Fruit fly (Drosophila melanogaster) whole organism, embryonic: ENCODE data around the gene IKKbeta.

Source experiments
- Awh ChIP-seq: fragments of 200-800 bp; sonication (Bioruptor generic); IDR thresholded peaks from 2 replicates; pipeline ENCODE4, ENCODE4 v1.3.6; 2022; ENCODE audit warnings: missing biosample characterization, missing genetic modification characterization
- BtbVII ChIP-seq: fragments of 200-800 bp; sonication (Bioruptor generic); optimal IDR thresholded peaks from 3 replicates; lab custom pipeline; 2017; ENCODE audit warnings: missing biosample characterization, mild to moderate bottlenecking, missing genetic modification characterization
- CG10209 ChIP-seq: fragments of 200-800 bp; sonication (Bioruptor generic); optimal IDR thresholded peaks from 3 replicates; lab custom pipeline; 2017; ENCODE audit warnings: missing biosample characterization, mild to moderate bottlenecking, missing genetic modification characterization, missing genetic modification reagents
- CG10321 ChIP-seq: fragments of 200-800 bp; sonication (Bioruptor generic); IDR thresholded peaks from 2 replicates; pipeline ENCODE4 v1.3.6; 2022; ENCODE audit warnings: missing biosample characterization, missing genetic modification characterization
- CG12236 ChIP-seq: fragments of 200-800 bp; sonication (Bioruptor generic); optimal IDR thresholded peaks from 2 replicates; lab custom pipeline; 2016; ENCODE audit warnings: missing biosample characterization, missing genetic modification characterization
- CG13424 ChIP-seq: fragments of 200-800 bp; sonication (Bioruptor generic); optimal IDR thresholded peaks from 2 replicates; lab custom pipeline; 2019; ENCODE audit warnings: missing biosample characterization, mild to moderate bottlenecking, missing genetic modification characterization, moderate library complexity
- CG13624 ChIP-seq: fragments of 200-800 bp; sonication (Bioruptor generic); optimal IDR thresholded peaks from 2 replicates; lab custom pipeline; 2016; ENCODE audit warnings: missing biosample characterization, missing genetic modification characterization
- CG15011 ChIP-seq: fragments of 200-800 bp; sonication (Bioruptor generic); optimal IDR thresholded peaks from 3 replicates; lab custom pipeline; 2018; ENCODE audit warnings: missing biosample characterization, mild to moderate bottlenecking, missing genetic modification characterization
- CG15073 ChIP-seq: fragments of 200-800 bp; sonication (Bioruptor generic); optimal IDR thresholded peaks from 2 replicates; lab custom pipeline; 2016; ENCODE audit warnings: missing biosample characterization, missing genetic modification characterization
- CG17568 ChIP-seq: fragments of 200-800 bp; sonication (Bioruptor generic); optimal IDR thresholded peaks from 2 replicates; lab custom pipeline; 2018; ENCODE audit warnings: missing biosample characterization, mild to moderate bottlenecking, missing genetic modification characterization, moderate library complexity
- CG2120 ChIP-seq: fragments of 200-800 bp; sonication (Bioruptor generic); optimal IDR thresholded peaks from 3 replicates; lab custom pipeline; 2016; ENCODE audit warnings: missing biosample characterization, missing genetic modification characterization
- CG2129 ChIP-seq: fragments of 200-800 bp; sonication (Bioruptor generic); IDR thresholded peaks from 2 replicates; pipeline ENCODE4 v1.3.6; 2022; ENCODE audit warnings: missing biosample characterization, missing genetic modification characterization; ENCODE audit not compliant: partially characterized antibody
- CG2199 ChIP-seq: fragments of 200-800 bp; sonication (Bioruptor generic); IDR thresholded peaks from 3 replicates; pipeline ENCODE4 v1.3.6; 2022; ENCODE audit warnings: missing biosample characterization, missing genetic modification characterization
- CG2202 ChIP-seq: fragments of 200-800 bp; sonication (Bioruptor generic); optimal IDR thresholded peaks from 2 replicates; lab custom pipeline; 2018; ENCODE audit warnings: missing biosample characterization, mild to moderate bottlenecking, missing genetic modification characterization
- CG2712 ChIP-seq: fragments of 200-800 bp; optimal IDR thresholded peaks from 3 replicates; lab custom pipeline; 2019; ENCODE audit warnings: missing biosample characterization, mild to moderate bottlenecking, missing genetic modification characterization, moderate library complexity
- CG34422 ChIP-seq: fragments of 200-800 bp; sonication (Bioruptor generic); IDR thresholded peaks from 3 replicates; pipeline ENCODE4 v1.3.6; 2022; ENCODE audit warnings: missing biosample characterization, missing genetic modification characterization
- CG4617 ChIP-seq: fragments of 200-800 bp; sonication (Bioruptor generic); optimal IDR thresholded peaks from 3 replicates; lab custom pipeline; 2016; ENCODE audit warnings: missing biosample characterization, missing genetic modification characterization, borderline replicate concordance
- CG8359 ChIP-seq: fragments of 200-800 bp; sonication (Bioruptor generic); optimal IDR thresholded peaks from 2 replicates; lab custom pipeline; 2017; ENCODE audit warnings: missing biosample characterization, mild to moderate bottlenecking, missing genetic modification characterization, borderline replicate concordance
- CG8765 ChIP-seq: fragments of 200-800 bp; sonication (Bioruptor generic); IDR thresholded peaks from 2 replicates; pipeline ENCODE4 v1.3.6; 2022; ENCODE audit warnings: missing biosample characterization, missing genetic modification characterization
- CG9215 ChIP-seq: fragments of 200-800 bp; sonication (Bioruptor generic); IDR thresholded peaks from 2 replicates; pipeline ENCODE4 v1.3.6; 2022; ENCODE audit warnings: missing biosample characterization, missing genetic modification characterization
- CG9437 ChIP-seq: fragments of 200-800 bp; sonication (Bioruptor generic); optimal IDR thresholded peaks from 2 replicates; lab custom pipeline; 2018; ENCODE audit warnings: missing biosample characterization, mild to moderate bottlenecking, missing genetic modification characterization
- CTCF ChIP-seq: fragments of 200-800 bp; sonication (Bioruptor generic); optimal IDR thresholded peaks from 2 replicates; lab custom pipeline; 2017; ENCODE audit warnings: missing biosample characterization, mild to moderate bottlenecking, missing genetic modification characterization, moderate library complexity
- CkIIα-i1 ChIP-seq: fragments of 200-800 bp; sonication (Bioruptor generic); IDR thresholded peaks from 2 replicates; pipeline ENCODE4 v1.3.6; 2022; ENCODE audit warnings: missing biosample characterization, missing genetic modification characterization
- Fer2 ChIP-seq: fragments of 200-800 bp; sonication (Bioruptor generic); optimal IDR thresholded peaks from 2 replicates; lab custom pipeline; 2018; ENCODE audit warnings: missing biosample characterization, mild to moderate bottlenecking, missing genetic modification characterization, moderate library complexity
- H15 ChIP-seq: fragments of 200-800 bp; sonication (Bioruptor generic); IDR thresholded peaks from 3 replicates; pipeline ENCODE4 v1.3.6; 2022; ENCODE audit warnings: missing biosample characterization, missing genetic modification characterization
- MTF-1 ChIP-seq: fragments of 200-800 bp; sonication (Bioruptor generic); optimal IDR thresholded peaks from 2 replicates; lab custom pipeline; 2018; ENCODE audit warnings: missing biosample characterization, mild to moderate bottlenecking, missing genetic modification characterization, borderline replicate concordance
- Mad ChIP-seq: fragments of 200-800 bp; sonication (Bioruptor generic); optimal IDR thresholded peaks from 2 replicates; lab custom pipeline; 2016; ENCODE audit warnings: missing biosample characterization, missing genetic modification characterization
- Myb ChIP-seq: fragments of 200-800 bp; sonication (Bioruptor generic); optimal IDR thresholded peaks from 2 replicates; lab custom pipeline; 2016; ENCODE audit warnings: missing biosample characterization, missing genetic modification characterization
- NC2β ChIP-seq: fragments of 200-800 bp; sonication (Bioruptor generic); optimal IDR thresholded peaks from 2 replicates; lab custom pipeline; 2016; ENCODE audit warnings: missing biosample characterization, missing genetic modification characterization
- Pdp1 ChIP-seq, 2 experiments: fragments of 200-800 bp; sonication (Bioruptor generic); optimal IDR thresholded peaks; 3 replicates each; lab custom pipeline; 2016; ENCODE audit warnings: missing biosample characterization in 2 of 2, missing genetic modification characterization in 2 of 2, mild to moderate bottlenecking in 1 of 2, moderate library complexity in 1 of 2
- Spps ChIP-seq: fragments of 200-800 bp; sonication (Bioruptor generic); optimal IDR thresholded peaks from 2 replicates; lab custom pipeline; 2018; ENCODE audit warnings: missing biosample characterization, mild to moderate bottlenecking, missing genetic modification characterization
- Xbp1 ChIP-seq: fragments of 200-800 bp; sonication (Bioruptor generic); optimal IDR thresholded peaks from 3 replicates; lab custom pipeline; 2016; ENCODE audit warnings: missing biosample characterization, mild to moderate bottlenecking, missing genetic modification characterization
- ab ChIP-seq: fragments of 200-800 bp; sonication (Bioruptor generic); optimal IDR thresholded peaks from 2 replicates; lab custom pipeline; 2016; ENCODE audit warnings: missing biosample characterization, missing genetic modification characterization
- abd-A ChIP-seq: fragments of 200-800 bp; sonication (Bioruptor generic); optimal IDR thresholded peaks from 3 replicates; lab custom pipeline; 2019; ENCODE audit warnings: missing biosample characterization, mild to moderate bottlenecking, missing genetic modification characterization, moderate library complexity
- amos ChIP-seq: fragments of 200-800 bp; sonication (Bioruptor generic); IDR thresholded peaks from 2 replicates; pipeline ENCODE4 v1.3.6; 2022; ENCODE audit warnings: missing biosample characterization, missing genetic modification characterization; ENCODE audit not compliant: partially characterized antibody
- ato ChIP-seq: fragments of 200-800 bp; sonication (Bioruptor generic); IDR thresholded peaks from 2 replicates; pipeline ENCODE4 v1.3.6; 2022; ENCODE audit warnings: missing biosample characterization, missing genetic modification characterization; ENCODE audit not compliant: partially characterized antibody
- cad ChIP-seq: fragments of >200 bp; optimal IDR thresholded peaks from 2 replicates; lab custom pipeline; 2017; ENCODE audit warnings: missing biosample characterization, missing genetic modification characterization
- cato ChIP-seq: fragments of 200-800 bp; sonication (Bioruptor generic); optimal IDR thresholded peaks from 2 replicates; lab custom pipeline; 2016; ENCODE audit warnings: missing biosample characterization, missing genetic modification characterization, borderline replicate concordance
- chm ChIP-seq: fragments of 200-800 bp; sonication (Bioruptor generic); IDR thresholded peaks from 2 replicates; pipeline ENCODE4 v1.3.6; 2022; ENCODE audit warnings: missing biosample characterization, missing genetic modification characterization
- ewg ChIP-seq: fragments of 200-800 bp; sonication (Bioruptor generic); optimal IDR thresholded peaks from 3 replicates; lab custom pipeline; 2017; ENCODE audit warnings: mild to moderate bottlenecking, missing biosample characterization, missing genetic modification reagents, missing genetic modification characterization
- fd102C ChIP-seq: fragments of 200-800 bp; sonication (Bioruptor generic); optimal IDR thresholded peaks from 2 replicates; lab custom pipeline; 2018; ENCODE audit warnings: missing biosample characterization, mild to moderate bottlenecking, missing genetic modification characterization, moderate library complexity
- fd96Cb ChIP-seq: fragments of 200-800 bp; sonication (Bioruptor generic); optimal IDR thresholded peaks from 2 replicates; lab custom pipeline; 2018; ENCODE audit warnings: missing biosample characterization, mild to moderate bottlenecking, missing genetic modification characterization, moderate library complexity
- gsb ChIP-seq: fragments of 200-800 bp; sonication (Bioruptor generic); IDR thresholded peaks from 2 replicates; pipeline ENCODE4 v1.3.6; 2022; ENCODE audit warnings: missing biosample characterization, missing genetic modification characterization
- her ChIP-seq: fragments of 200-800 bp; sonication (Bioruptor generic); optimal IDR thresholded peaks from 2 replicates; lab custom pipeline; 2016; ENCODE audit warnings: missing biosample characterization, missing genetic modification characterization
- ind ChIP-seq: fragments of 200-800 bp; sonication (Bioruptor generic); optimal IDR thresholded peaks from 3 replicates; lab custom pipeline; 2016; ENCODE audit warnings: missing biosample characterization, missing genetic modification characterization
- lbe ChIP-seq: fragments of 200-800 bp; sonication (Bioruptor generic); optimal IDR thresholded peaks from 2 replicates; lab custom pipeline; 2016; ENCODE audit warnings: missing biosample characterization, mild to moderate bottlenecking, missing genetic modification characterization
- nau ChIP-seq: fragments of 200-800 bp; sonication (Bioruptor generic); optimal IDR thresholded peaks from 3 replicates; lab custom pipeline; 2017; ENCODE audit warnings: missing biosample characterization, mild to moderate bottlenecking, missing genetic modification characterization, missing genetic modification reagents
- seq ChIP-seq: fragments of 200-800 bp; sonication (Bioruptor generic); IDR thresholded peaks from 2 replicates; pipeline ENCODE4 v1.3.6; 2022; ENCODE audit warnings: missing biosample characterization, missing genetic modification characterization
- slou ChIP-seq: fragments of 200-800 bp; sonication (Bioruptor generic); optimal IDR thresholded peaks from 3 replicates; lab custom pipeline; 2016; ENCODE audit warnings: missing biosample characterization, missing genetic modification characterization
- sqz ChIP-seq: fragments of 200-800 bp; sonication (Bioruptor generic); optimal IDR thresholded peaks from 3 replicates; lab custom pipeline; 2018; ENCODE audit warnings: missing biosample characterization, mild to moderate bottlenecking, missing genetic modification characterization
- unc-4 ChIP-seq: fragments of 200-800 bp; sonication (Bioruptor generic); IDR thresholded peaks from 2 replicates; pipeline ENCODE4 v1.3.6; 2022; ENCODE audit warnings: missing biosample characterization, missing genetic modification characterization; ENCODE audit not compliant: partially characterized antibody
- zfh1 ChIP-seq: fragments of 200-800 bp; sonication (Bioruptor generic); IDR thresholded peaks from 3 replicates; pipeline ENCODE4 v1.3.6; 2022; ENCODE audit warnings: missing biosample characterization, missing genetic modification characterization

Gene IKKbeta

dm6 chr3R:16005943-16006342 is 43.3 kb downstream of the IKKbeta start (continued):
- TF ChIP-seq lbe (no peak), gsb (GFP tag; lab: Robert Waterston, UW) (no peak), ab (GFP tag; lab: Kevin White, UChicago) (no peak), abd-A (no peak), CG2199 (GFP tag; lab: Robert Waterston, UW) (no peak), CG4617 (GFP tag; lab: Kevin White, UChicago) (no peak), amos (GFP tag; lab: Robert Waterston, UW) (no peak), BtbVII (GFP tag; lab: Kevin White, UChicago) (peak; percentile 12), CG2202 (tag; lab: Kevin White, UChicago) (peak; percentile 44), CG13624 (GFP tag; lab: Kevin White, UChicago) (no peak), fd96Cb (tag; lab: Kevin White, UChicago) (peak; percentile 20), cato (GFP tag; lab: Kevin White, UChicago) (no peak), CG8359 (GFP tag; lab: Kevin White, UChicago) (no peak), zfh1 (GFP tag; lab: Robert Waterston, UW) (no peak), ato (GFP tag; lab: Robert Waterston, UW) (no peak), H15 (GFP tag; lab: Robert Waterston, UW) (no peak), CG9215 (GFP tag; lab: Robert Waterston, UW) (no peak), CG10209 (GFP tag; lab: Kevin White, UChicago) (peak; percentile 23), Myb (GFP tag; lab: Kevin White, UChicago) (no peak), her (GFP tag; lab: Kevin White, UChicago) (no peak), nau (peak; percentile 26), CG15011 (GFP tag; lab: Kevin White, UChicago) (peak; percentile 54), CG9437 (GFP tag; lab: Kevin White, UChicago) (no peak), slou (peak; percentile 29), CG2120 (GFP tag; lab: Kevin White, UChicago) (no peak), Spps (tag; lab: Kevin White, UChicago) (no peak), CG8765 (no peak), sqz (GFP tag; lab: Kevin White, UChicago) (peak; percentile 53), CG34422 (GFP tag; lab: Robert Waterston, UW) (no peak), chm (GFP tag; lab: Robert Waterston, UW) (no peak), fd102C (no peak), ind (GFP tag; lab: Kevin White, UChicago) (no peak), ewg (no peak), Xbp1 (no peak), CG2712 (peak; percentile 7), Mad (no peak), unc-4 (no peak), Fer2 (tag; lab: Kevin White, UChicago) (no peak), CG12236 (GFP tag; lab: Kevin White, UChicago) (no peak), NC2β (GFP tag; lab: Kevin White, UChicago) (no peak), CG2129 (GFP tag; lab: Robert Waterston, UW) (no peak), CG15073 (no peak), CG17568 (GFP tag; lab: Kevin White, UChicago) (peak; percentile 78), CG13424 (tag; lab: Kevin White, UChicago) (peak; percentile 51), Awh (GFP tag; lab: Robert Waterston, UW) (peak; percentile 63; the same call in 1 of the 2 replicates), CkIIα-i1 (GFP tag; lab: Robert Waterston, UW) (no peak), cad (GFP tag; lab: Kevin White, UChicago) (no peak), CTCF (no peak), CG10321 (no peak), seq (GFP tag; lab: Robert Waterston, UW) (no peak), MTF-1 (GFP tag; lab: Kevin White, UChicago) (peak; percentile 75), Pdp1 (GFP tag; optimal IDR thresholded peaks at IDR 0.05; lab: Kevin White, UChicago) (peak in 1 of 2 experiments; percentile 63)
